Worm (Caenorhabditis elegans) whole organism, early embryonic: Measurements from ENCODE around the gene Y66D12A.10.

Source experiments
- F13C5.2 ChIP-seq: sonication (generic microtip); optimal IDR thresholded peaks from 2 replicates; lab custom pipeline; 2017; ENCODE audit warnings: mild to moderate bottlenecking, missing genetic modification characterization, inconsistent platforms, missing compliant biosample characterization
- aly-1 ChIP-seq: sonication (generic microtip); optimal IDR thresholded peaks from 2 replicates; lab custom pipeline; 2016; ENCODE audit warnings: missing genetic modification characterization, missing compliant biosample characterization
- ama-1 ChIP-seq: fragments of 150-350 bp; optimal IDR thresholded peaks from 2 replicates; lab custom pipeline; 2014
- ceh-13 ChIP-seq: fragments of 200-800 bp; sonication (Bioruptor generic); optimal IDR thresholded peaks from 2 replicates; lab custom pipeline; 2018; ENCODE audit warnings: mild to moderate bottlenecking, missing genetic modification characterization, missing compliant biosample characterization
- flt-1 ChIP-seq: fragments of 200-800 bp; sonication (Bioruptor generic); IDR thresholded peaks from 2 replicates; pipeline ENCODE4 v1.3.6; 2022; ENCODE audit warnings: missing genetic modification characterization, missing compliant biosample characterization
- pes-1 ChIP-seq: fragments of 200-800 bp; sonication (Bioruptor generic); IDR thresholded peaks from 2 replicates; pipeline ENCODE4 v1.3.6; 2022; ENCODE audit warnings: missing genetic modification reagents, missing genetic modification characterization, missing compliant biosample characterization
- sea-1 ChIP-seq: fragments of 200-800 bp; sonication (Bioruptor generic); conservative IDR thresholded peaks from 2 replicates; pipeline ENCODE4 v1.3.6; 2022; ENCODE audit warnings: missing genetic modification characterization, missing compliant biosample characterization
- tbx-37 ChIP-seq: fragments of 200-800 bp; sonication (Bioruptor generic); conservative IDR thresholded peaks from 2 replicates; pipeline ENCODE4 v1.3.6; 2022; ENCODE audit warnings: missing genetic modification reagents, missing genetic modification characterization, missing compliant biosample characterization

- TF ChIP-seq ama-1 (no peak), sea-1 (no peak), pes-1 (GFP tag; lab: Robert Waterston, UW) (no peak), tbx-37 (GFP tag; lab: Robert Waterston, UW) (no peak), F13C5.2 (tag; lab: Kevin White, UChicago) (no peak), flt-1 (GFP tag; lab: Robert Waterston, UW) (no peak), ceh-13 (GFP tag; lab: Kevin White, UChicago) (no peak), aly-1 (tag; lab: Kevin White, UChicago) (no peak)
Observed at ce11 chrIII:11607870-11608269, 42.2 kb downstream of the Y66D12A.10 start, which contains the start of gene Y66D12A.1.
